Worm (Caenorhabditis elegans): ENCODE results near the gene ckr-2.

Gene ckr-2

ce11 chrIII:2030776-2031565, 9.6 kb upstream of the ckr-2 start:
- TF ChIP-seq lin-13 (GFP tag; optimal IDR thresholded peaks at IDR 0.05) (no peak), elt-3 (tag; optimal IDR thresholded peaks at IDR 0.05) (no peak), lsy-2 (tag; optimal IDR thresholded peaks at IDR 0.05) (no peak), ztf-11 (tag; optimal IDR thresholded peaks at IDR 0.05) (no peak), Y55F3AM.14 (GFP tag; optimal IDR thresholded peaks at IDR 0.05) (no peak), ztf-1 (GFP tag; conservative IDR thresholded peaks at IDR 0.05) (no peak), snpc-4 (tag; optimal IDR thresholded peaks at IDR 0.05) (no peak), mab-5 (tag; optimal IDR thresholded peaks at IDR 0.05) (no peak), blmp-1 (tag; optimal IDR thresholded peaks at IDR 0.05; ENCODE audit: insufficient read depth) (no peak), nhr-129 (tag; optimal IDR thresholded peaks at IDR 0.05) (no peak), F13H6.1 (tag; optimal IDR thresholded peaks at IDR 0.05) (no peak)

ce11 chrIII:2027517-2027916, 6.1 kb upstream of the ckr-2 start:
- no peak for TF ChIP-seq unc-62 (GFP tag; optimal IDR thresholded peaks at IDR 0.05)
- peak; percentile 12 for TF ChIP-seq F13H6.1 (tag; optimal IDR thresholded peaks at IDR 0.05)
- peak in 1 of 2 experiments; percentile 15 for TF ChIP-seq lsy-2 (tag; optimal IDR thresholded peaks at IDR 0.05)

ce11 chrIII:2015494-2015893, 5.9 kb downstream of the ckr-2 start:
- TF ChIP-seq crh-2 (tag; optimal IDR thresholded peaks at IDR 0.05) (no peak), F13H6.1 (tag; optimal IDR thresholded peaks at IDR 0.05) (no peak), nhr-12 (tag; optimal IDR thresholded peaks at IDR 0.05) (no peak), nhr-129 (tag; optimal IDR thresholded peaks at IDR 0.05) (no peak), ztf-11 (tag; optimal IDR thresholded peaks at IDR 0.05) (no peak), nhr-6 (tag; optimal IDR thresholded peaks at IDR 0.05) (no peak), unc-55 (GFP tag; optimal IDR thresholded peaks at IDR 0.05) (no peak), unc-39 (tag; optimal IDR thresholded peaks at IDR 0.05) (no peak), nhr-23 (tag; optimal IDR thresholded peaks at IDR 0.05) (no peak), nhr-77 (tag; optimal IDR thresholded peaks at IDR 0.05) (no peak), lin-13 (GFP tag; optimal IDR thresholded peaks at IDR 0.05) (no peak), lsy-2 (tag; optimal IDR thresholded peaks at IDR 0.05) (no peak), elt-1 (tag; optimal IDR thresholded peaks at IDR 0.05) (no peak), Y55F3AM.14 (GFP tag; optimal IDR thresholded peaks at IDR 0.05) (no peak), alr-1 (tag; optimal IDR thresholded peaks at IDR 0.05) (no peak), blmp-1 (tag; optimal IDR thresholded peaks at IDR 0.05; ENCODE audit: insufficient read depth) (no peak), ztf-1 (GFP tag; conservative IDR thresholded peaks at IDR 0.05) (no peak)

- TF ChIP-seq zag-1 (tag; optimal IDR thresholded peaks at IDR 0.05): no peak
- TF ChIP-seq skn-1 (tag; optimal IDR thresholded peaks at IDR 0.05): no peak
Measured at ce11 chrIII:2013156-2013854, 8.1 kb downstream of the ckr-2 start.

- no peak for TF ChIP-seq ceh-82 (tag; optimal IDR thresholded peaks at IDR 0.05)
- no peak for TF ChIP-seq R02D3.7 (tag; optimal IDR thresholded peaks at IDR 0.05)
- no peak for TF ChIP-seq mdl-1 (tag; optimal IDR thresholded peaks at IDR 0.05)
- no peak for TF ChIP-seq nhr-21 (tag; optimal IDR thresholded peaks at IDR 0.05)
- TF ChIP-seq Y55F3AM.14 (GFP tag; optimal IDR thresholded peaks at IDR 0.05): no peak
- TF ChIP-seq F13H6.1 (tag; optimal IDR thresholded peaks at IDR 0.05): no peak
- no peak for TF ChIP-seq nhr-129 (tag; optimal IDR thresholded peaks at IDR 0.05)
- TF ChIP-seq nhr-237 (tag; optimal IDR thresholded peaks at IDR 0.05): no peak
- TF ChIP-seq nhr-23 (tag; optimal IDR thresholded peaks at IDR 0.05): no peak
- TF ChIP-seq alr-1 (tag; optimal IDR thresholded peaks at IDR 0.05): no peak
Measured at ce11 chrIII:2012561-2012960, 8.8 kb downstream of the ckr-2 start.

- TF ChIP-seq mab-5 (tag; optimal IDR thresholded peaks at IDR 0.05): no peak
- no peak for TF ChIP-seq lin-39 (tag; optimal IDR thresholded peaks at IDR 0.05)
- TF ChIP-seq nhr-77 (tag; optimal IDR thresholded peaks at IDR 0.05): no peak
- TF ChIP-seq aly-2 (tag; optimal IDR thresholded peaks at IDR 0.05): no peak
- no peak for TF ChIP-seq sem-4 (tag; optimal IDR thresholded peaks at IDR 0.05)
- no peak for TF ChIP-seq F13H6.1 (tag; optimal IDR thresholded peaks at IDR 0.05)
- no peak for TF ChIP-seq nhr-12 (tag; optimal IDR thresholded peaks at IDR 0.05)
- no peak for TF ChIP-seq ama-1 (optimal IDR thresholded peaks at IDR 0.05)
- TF ChIP-seq peb-1 (tag; optimal IDR thresholded peaks at IDR 0.05): no peak
- no peak for TF ChIP-seq sma-9 (GFP tag; optimal IDR thresholded peaks at IDR 0.05)
- TF ChIP-seq sma-9 (tag; optimal IDR thresholded peaks at IDR 0.05): no peak
- no peak for TF ChIP-seq mdl-1 (tag; optimal IDR thresholded peaks at IDR 0.05)
- TF ChIP-seq ZK546.5 (tag; optimal IDR thresholded peaks at IDR 0.05): no peak
- no peak for TF ChIP-seq nhr-10 (tag; optimal IDR thresholded peaks at IDR 0.05)
- TF ChIP-seq ztf-11 (tag; optimal IDR thresholded peaks at IDR 0.05): no peak
- TF ChIP-seq dmd-4 (tag; optimal IDR thresholded peaks at IDR 0.05): no peak
- TF ChIP-seq elt-3 (tag; optimal IDR thresholded peaks at IDR 0.05): no peak
- no peak for TF ChIP-seq blmp-1 (tag; optimal IDR thresholded peaks at IDR 0.05; ENCODE audit: insufficient read depth)
- TF ChIP-seq skn-1 (tag; optimal IDR thresholded peaks at IDR 0.05): no peak
Measured at ce11 chrIII:2008894-2009293, 12.5 kb downstream of the ckr-2 start.

Data from whole organism, L2 larva.